Fruit fly (Drosophila melanogaster): Measurements from ENCODE around the gene Best1.

Best1 gene

dm6 chr3R:10111815-10112185, 58.5 kb downstream of the Best1 start (continued):
- TF ChIP-seq Smox (GFP tag; optimal IDR thresholded peaks at IDR 0.05) (peak; percentile 52), eg (GFP tag; IDR thresholded peaks at IDR 0.05) (peak; percentile 70), CG6276 (GFP tag; optimal IDR thresholded peaks at IDR 0.05) (peak; percentile 38), CG15336 (GFP tag; IDR thresholded peaks at IDR 0.05) (peak; percentile 61), CG10631 (GFP tag; optimal IDR thresholded peaks at IDR 0.05) (peak; percentile 39), pdm3 (GFP tag; optimal IDR thresholded peaks at IDR 0.05) (peak; percentile 2), spab (GFP tag; optimal IDR thresholded peaks at IDR 0.05) (no peak), salr (GFP tag; optimal IDR thresholded peaks at IDR 0.05) (peak in 1 of 2 experiments; percentile 40), Met (GFP tag; optimal IDR thresholded peaks at IDR 0.05) (peak; percentile 49), CG3919 (GFP tag; optimal IDR thresholded peaks at IDR 0.05) (peak; percentile 26), Hr38 (GFP tag; optimal IDR thresholded peaks at IDR 0.05) (no peak), esn (GFP tag; optimal IDR thresholded peaks at IDR 0.05) (peak; percentile 61), topi (GFP tag; optimal IDR thresholded peaks at IDR 0.05) (peak; percentile 34), OdsH (GFP tag; optimal IDR thresholded peaks at IDR 0.05) (peak; percentile 35)

Data from whole organism, prepupa.